Fruit fly (Drosophila melanogaster): ENCODE measurements around the gene CG8281.

The CG8281 gene

DNA sequence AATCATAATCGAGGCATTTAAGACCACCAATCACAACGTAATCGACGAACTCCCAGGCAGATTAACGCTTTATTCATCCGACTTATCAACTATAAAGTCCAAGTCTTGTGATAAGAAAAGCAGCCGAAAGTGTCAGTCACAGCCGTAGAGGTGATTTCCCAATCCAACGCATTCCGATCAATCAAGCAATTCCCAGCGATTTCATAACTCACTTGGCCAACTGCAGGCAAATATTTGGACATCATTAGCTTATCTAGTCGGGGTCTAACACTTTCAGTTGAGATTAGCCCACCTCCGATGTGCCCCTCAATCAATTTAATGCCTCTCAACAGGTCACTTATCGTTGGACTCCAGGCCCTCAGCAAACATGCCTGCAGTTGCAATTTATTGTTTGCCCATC, 50.8 kb downstream of the CG8281 start:
- TF ChIP-seq CG32264 (GFP tag; optimal IDR thresholded peaks at IDR 0.05) (no peak), Rel (GFP tag; optimal IDR thresholded peaks at IDR 0.05) (no peak), Rel (tag; optimal IDR thresholded peaks at IDR 0.05) (no peak), Dif (GFP tag; optimal IDR thresholded peaks at IDR 0.05; ENCODE audit: partially characterized antibody) (no peak), sage (GFP tag; optimal IDR thresholded peaks at IDR 0.05) (no peak), pan (optimal IDR thresholded peaks at IDR 0.05) (no peak)

Data from whole organism, wandering third instar larva.